Worm (Caenorhabditis elegans) whole organism, L4 larva: ENCODE data around the gene R09E10.6.

Source experiments
- T20F7.1 ChIP-seq: fragments of 200-800 bp; sonication (Bioruptor generic); optimal IDR thresholded peaks from 2 replicates; lab custom pipeline; 2018; ENCODE audit warnings: mild to moderate bottlenecking, missing genetic modification characterization, missing compliant biosample characterization
- arid-1 ChIP-seq: fragments of 200-800 bp; sonication (Bioruptor generic); conservative IDR thresholded peaks from 2 replicates; pipeline ENCODE4 v1.3.6; 2022; ENCODE audit warnings: missing genetic modification reagents, missing genetic modification characterization, missing compliant biosample characterization
- hlh-30 ChIP-seq: sonication (generic microtip); optimal IDR thresholded peaks from 2 replicates; lab custom pipeline; 2017; ENCODE audit warnings: antibody characterized with exemption, mild to moderate bottlenecking, missing genetic modification characterization, missing compliant biosample characterization; ENCODE audit not compliant: insufficient read depth
- lin-13 ChIP-seq: fragments of 150-350 bp; optimal IDR thresholded peaks from 2 replicates; lab custom pipeline; 2014; ENCODE audit warnings: missing biosample characterization, missing genetic modification reagents, missing genetic modification characterization
- mep-1 ChIP-seq: fragments of 150-350 bp; sonication (generic microtip); optimal IDR thresholded peaks from 3 replicates; lab custom pipeline; 2014; ENCODE audit warnings: missing biosample characterization, missing genetic modification characterization
- nhr-28 ChIP-seq: fragments of 150-350 bp; optimal IDR thresholded peaks from 2 replicates; lab custom pipeline; 2014; ENCODE audit warnings: missing biosample characterization, missing genetic modification characterization
- nhr-77 ChIP-seq: fragments of 150-350 bp; optimal IDR thresholded peaks from 2 replicates; lab custom pipeline; 2014; ENCODE audit warnings: missing biosample characterization, missing genetic modification characterization
- pqm-1 ChIP-seq: sonication (generic microtip); optimal IDR thresholded peaks from 2 replicates; lab custom pipeline; 2017; ENCODE audit warnings: missing biosample characterization, missing genetic modification characterization
- tra-1 ChIP-seq: fragments of 200-800 bp; sonication (Bioruptor generic); IDR thresholded peaks from 2 replicates; pipeline ENCODE4 v1.3.6; 2022; ENCODE audit warnings: missing genetic modification reagents, missing genetic modification characterization, missing compliant biosample characterization

Gene R09E10.6

DNA sequence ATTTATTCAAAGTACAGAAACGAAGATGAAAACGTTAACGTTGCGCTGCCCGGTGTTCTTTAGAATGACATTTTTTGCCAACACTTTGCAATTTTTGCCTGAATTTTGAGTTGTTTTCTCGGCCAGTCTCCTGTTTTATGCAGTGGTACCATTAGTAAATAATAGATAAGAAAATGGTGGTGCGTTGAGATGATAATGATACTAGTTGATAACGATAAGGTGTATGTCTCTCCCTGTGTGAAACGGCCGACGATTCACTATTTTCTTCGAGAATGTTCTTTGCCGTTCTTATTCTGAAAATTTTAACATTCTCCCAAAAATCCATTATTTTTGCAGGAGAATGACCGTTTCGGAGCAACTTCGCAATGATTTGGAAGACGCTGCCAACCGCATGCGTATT lies 50.7 kb downstream of the R09E10.6 start, which contains the start of gene tkt-1 (continued):
- peak; percentile 25 for TF ChIP-seq nhr-77
- peak; percentile 14 for TF ChIP-seq T20F7.1
- peak; percentile 10 for TF ChIP-seq lin-13 (GFP tag; lab: Kevin White, UChicago)
- TF ChIP-seq arid-1 = no peak
- TF ChIP-seq nhr-28 (tag; lab: Kevin White, UChicago) = peak; percentile 67
- TF ChIP-seq mep-1 (tag; lab: Kevin White, UChicago) = peak; percentile 2
- TF ChIP-seq pqm-1 (tag; lab: Kevin White, UChicago) = peak; percentile 71
- TF ChIP-seq tra-1 (GFP tag; lab: Robert Waterston, UW) = 0 out of 2 replicates have a peak, but pooled peaks have one; percentile 18
- peak; percentile 21 for TF ChIP-seq hlh-30
